Fruit fly (Drosophila melanogaster) whole organism, prepupa: ENCODE data around the gene CG33293.

Experiments used
- CG10631 ChIP-seq: fragments of 200-800 bp; sonication (Bioruptor generic); optimal IDR thresholded peaks from 2 replicates; lab custom pipeline; 2016; ENCODE audit warnings: missing biosample characterization, missing genetic modification characterization
- CG10669 ChIP-seq: fragments of 200-800 bp; sonication (Bioruptor generic); optimal IDR thresholded peaks from 3 replicates; lab custom pipeline; 2018; ENCODE audit warnings: missing biosample characterization, mild to moderate bottlenecking, missing genetic modification characterization, moderate library complexity
- CG11294 ChIP-seq: fragments of 200-800 bp; sonication (Bioruptor generic); IDR thresholded peaks from 2 replicates; pipeline ENCODE4 v1.3.6; 2022; ENCODE audit warnings: missing biosample characterization, missing genetic modification characterization
- CG11762 ChIP-seq: fragments of 200-800 bp; sonication (Bioruptor generic); optimal IDR thresholded peaks from 3 replicates; lab custom pipeline; 2016; ENCODE audit warnings: missing biosample characterization, missing genetic modification characterization; ENCODE audit not compliant: insufficient read depth
- CG11902 ChIP-seq: fragments of 200-800 bp; sonication (Bioruptor generic); optimal IDR thresholded peaks from 3 replicates; lab custom pipeline; 2016; ENCODE audit warnings: missing biosample characterization, missing genetic modification characterization
- CG15336 ChIP-seq: fragments of 200-800 bp; sonication (Bioruptor generic); IDR thresholded peaks from 2 replicates; pipeline ENCODE4 v1.3.6; 2022; ENCODE audit warnings: missing biosample characterization, missing genetic modification characterization
- CG1621 ChIP-seq: fragments of 200-800 bp; sonication (Bioruptor generic); optimal IDR thresholded peaks from 3 replicates; lab custom pipeline; 2018; ENCODE audit warnings: missing biosample characterization, mild to moderate bottlenecking, missing genetic modification characterization
- CG3919 ChIP-seq: fragments of 200-800 bp; sonication (Bioruptor generic); optimal IDR thresholded peaks from 3 replicates; lab custom pipeline; 2016; ENCODE audit warnings: missing biosample characterization, missing genetic modification characterization
- CG4318 ChIP-seq: fragments of 200-800 bp; sonication (Bioruptor generic); optimal IDR thresholded peaks from 3 replicates; lab custom pipeline; 2017; ENCODE audit warnings: missing biosample characterization, mild to moderate bottlenecking, missing genetic modification characterization
- CG6163 ChIP-seq: fragments of 200-800 bp; sonication (Bioruptor generic); IDR thresholded peaks from 3 replicates; pipeline ENCODE4 v1.3.6; 2022; ENCODE audit warnings: missing biosample characterization, missing genetic modification characterization
- CG6276 ChIP-seq: fragments of 200-800 bp; sonication (Bioruptor generic); optimal IDR thresholded peaks from 2 replicates; lab custom pipeline; 2017; ENCODE audit warnings: missing biosample characterization, mild to moderate bottlenecking, missing genetic modification characterization
- CG6792 ChIP-seq: fragments of 200-800 bp; sonication (Bioruptor generic); optimal IDR thresholded peaks from 3 replicates; lab custom pipeline; 2016; ENCODE audit warnings: missing biosample characterization, missing genetic modification characterization
- CG6808 ChIP-seq: fragments of 200-800 bp; sonication (Bioruptor generic); optimal IDR thresholded peaks from 3 replicates; lab custom pipeline; 2017; ENCODE audit warnings: missing biosample characterization, missing genetic modification characterization, mild to moderate bottlenecking, moderate library complexity, missing genetic modification reagents
- CG6854 ChIP-seq: fragments of 200-800 bp; sonication (Bioruptor generic); optimal IDR thresholded peaks from 2 replicates; lab custom pipeline; 2017; ENCODE audit warnings: missing biosample characterization, mild to moderate bottlenecking, missing genetic modification characterization
- CG8119 ChIP-seq: fragments of 200-800 bp; sonication (Bioruptor generic); IDR thresholded peaks from 3 replicates; pipeline ENCODE4 v1.3.6; 2022; ENCODE audit warnings: missing biosample characterization, missing genetic modification characterization
- CG9139 ChIP-seq: fragments of 200-800 bp; sonication (Bioruptor generic); optimal IDR thresholded peaks from 3 replicates; lab custom pipeline; 2017; ENCODE audit warnings: missing biosample characterization, mild to moderate bottlenecking, missing genetic modification characterization
- Eip75B ChIP-seq: fragments of 200-800 bp; sonication (Bioruptor generic); optimal IDR thresholded peaks from 3 replicates; lab custom pipeline; 2016; ENCODE audit warnings: missing biosample characterization, missing genetic modification characterization
- Eip78C ChIP-seq: fragments of 200-800 bp; sonication (Bioruptor generic); peaks from one replicate; lab custom pipeline; 2016; ENCODE audit warnings: missing biosample characterization, missing genetic modification characterization
- Eip93F ChIP-seq: fragments of 200-800 bp; sonication (Bioruptor generic); optimal IDR thresholded peaks from 2 replicates; lab custom pipeline; 2016; ENCODE audit warnings: missing biosample characterization, mild to moderate bottlenecking, missing genetic modification characterization
- Ets96B ChIP-seq: fragments of 200-800 bp; optimal IDR thresholded peaks from 2 replicates; lab custom pipeline; 2019; ENCODE audit warnings: missing biosample characterization, mild to moderate bottlenecking, missing genetic modification characterization, moderate library complexity
- Gug ChIP-seq: fragments of 200-800 bp; sonication (Bioruptor generic); IDR thresholded peaks from 2 replicates; pipeline ENCODE4 v1.3.6; 2022; ENCODE audit warnings: missing biosample characterization, missing genetic modification characterization
- Lpt ChIP-seq: fragments of 200-800 bp; sonication (Bioruptor generic); optimal IDR thresholded peaks from 3 replicates; lab custom pipeline; 2016; ENCODE audit warnings: missing biosample characterization, missing genetic modification characterization
- OdsH ChIP-seq: fragments of 200-800 bp; sonication (Bioruptor generic); optimal IDR thresholded peaks from 3 replicates; lab custom pipeline; 2016; ENCODE audit warnings: missing biosample characterization, missing genetic modification characterization
- Smox ChIP-seq: fragments of 200-800 bp; sonication (Bioruptor generic); optimal IDR thresholded peaks from 3 replicates; lab custom pipeline; 2016; ENCODE audit warnings: missing biosample characterization, missing genetic modification characterization
- Sox102F ChIP-seq: fragments of 200-800 bp; sonication (Bioruptor generic); optimal IDR thresholded peaks from 2 replicates; lab custom pipeline; 2016; ENCODE audit warnings: missing biosample characterization, mild to moderate bottlenecking, missing genetic modification characterization
- Sox15 ChIP-seq: fragments of 200-800 bp; sonication (Bioruptor generic); optimal IDR thresholded peaks from 3 replicates; lab custom pipeline; 2016; ENCODE audit warnings: missing biosample characterization, missing genetic modification characterization
- dac ChIP-seq: fragments of 200-800 bp; sonication (Bioruptor generic); optimal IDR thresholded peaks from 2 replicates; lab custom pipeline; 2017; ENCODE audit warnings: missing biosample characterization, mild to moderate bottlenecking, missing genetic modification characterization
- dsx ChIP-seq: fragments of 200-800 bp; optimal IDR thresholded peaks from 3 replicates; lab custom pipeline; 2019; ENCODE audit warnings: missing biosample characterization, mild to moderate bottlenecking, missing genetic modification characterization, moderate library complexity; ENCODE audit not compliant: poor library complexity, severe bottlenecking
- esn ChIP-seq: fragments of 200-800 bp; sonication (Bioruptor generic); optimal IDR thresholded peaks from 2 replicates; lab custom pipeline; 2016; ENCODE audit warnings: missing biosample characterization, mild to moderate bottlenecking, missing genetic modification characterization, moderate library complexity
- fd59A ChIP-seq: fragments of 200-800 bp; sonication (Bioruptor generic); optimal IDR thresholded peaks from 2 replicates; lab custom pipeline; 2017; ENCODE audit warnings: missing biosample characterization, mild to moderate bottlenecking, missing genetic modification characterization, missing genetic modification reagents
- fkh ChIP-seq: fragments of 200-800 bp; sonication (Bioruptor generic); optimal IDR thresholded peaks from 3 replicates; lab custom pipeline; 2017; ENCODE audit warnings: missing biosample characterization, mild to moderate bottlenecking, missing genetic modification characterization, moderate library complexity
- net ChIP-seq: fragments of 200-800 bp; sonication (Bioruptor generic); optimal IDR thresholded peaks from 3 replicates; lab custom pipeline; 2016; ENCODE audit warnings: missing biosample characterization, missing genetic modification characterization
- pdm3 ChIP-seq: fragments of 200-800 bp; sonication (Bioruptor generic); optimal IDR thresholded peaks from 3 replicates; lab custom pipeline; 2016; ENCODE audit warnings: missing biosample characterization, missing genetic modification characterization
- svp ChIP-seq: fragments of 200-800 bp; sonication (Bioruptor generic); peaks from one replicate; lab custom pipeline; 2016; ENCODE audit warnings: missing biosample characterization, missing genetic modification characterization
- topi ChIP-seq: fragments of 200-800 bp; sonication (Bioruptor generic); optimal IDR thresholded peaks from 3 replicates; lab custom pipeline; 2016; ENCODE audit warnings: missing biosample characterization, missing genetic modification characterization
- vri ChIP-seq: fragments of 200-800 bp; sonication (Bioruptor generic); optimal IDR thresholded peaks from 3 replicates; lab custom pipeline; 2016; ENCODE audit warnings: missing biosample characterization, mild to moderate bottlenecking, missing genetic modification characterization

The CG33293 gene

DNA sequence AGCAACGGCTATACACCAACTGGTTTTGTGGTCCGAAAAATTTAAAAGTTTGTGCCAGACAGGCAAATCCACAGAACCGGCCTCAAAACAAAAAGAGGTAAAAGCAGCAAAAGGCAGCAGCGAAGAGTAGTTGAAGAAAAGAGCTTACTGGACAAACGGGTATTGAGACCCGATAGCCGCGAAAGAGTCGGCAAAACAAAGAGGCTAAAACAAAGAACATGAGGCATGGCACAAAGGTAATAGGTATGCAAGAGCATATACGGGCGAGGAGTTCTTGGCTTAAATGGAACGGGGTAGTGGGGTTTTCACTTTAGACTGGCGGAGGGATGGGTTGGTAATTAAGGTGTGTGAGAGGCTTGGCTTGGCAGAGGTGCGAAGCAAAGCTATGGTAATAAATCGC lies 40.6 kb upstream of the CG33293 start (continued):
- TF ChIP-seq Sox102F, result peak; percentile 55
- peak; percentile 8 for TF ChIP-seq net (GFP tag; lab: Kevin White, UChicago)
- TF ChIP-seq CG1621, result peak; percentile 2
- peak; percentile 34 for TF ChIP-seq CG9139
- TF ChIP-seq Ets96B, result peak; percentile 18
- peak; percentile 47 for TF ChIP-seq CG15336 (GFP tag; lab: Robert Waterston, UW)
- TF ChIP-seq CG3919 (GFP tag; lab: Kevin White, UChicago), result peak; percentile 64
- TF ChIP-seq Sox15 (GFP tag; lab: Kevin White, UChicago), result no peak
- no peak for TF ChIP-seq Gug (GFP tag; lab: Robert Waterston, UW)
- TF ChIP-seq Smox, result peak; percentile 14
- TF ChIP-seq, all 60 proteins: peak for 30

DNA sequence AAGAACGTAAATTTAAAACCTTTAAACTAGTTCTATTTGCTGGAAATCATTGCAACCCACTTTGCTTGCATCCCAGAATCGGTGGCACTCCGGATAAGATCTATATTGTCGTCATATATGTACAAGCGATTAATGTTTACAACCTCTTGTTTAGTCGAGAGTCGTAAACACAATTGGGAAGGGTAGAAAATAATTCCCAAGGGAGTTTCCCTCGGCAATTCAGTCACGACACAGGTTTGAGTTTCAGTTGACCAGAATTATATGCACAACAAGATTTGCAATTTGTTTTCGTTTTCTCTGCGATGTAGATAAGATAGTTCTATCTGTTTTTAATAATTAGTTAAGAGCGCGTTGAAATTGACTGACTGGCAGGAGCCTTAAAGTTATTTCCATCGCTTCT lies 39.8 kb upstream of the CG33293 start:
- TF ChIP-seq vri (GFP tag; lab: Kevin White, UChicago) (no peak), fkh (GFP tag; lab: Kevin White, UChicago) (no peak), Eip78C (GFP tag; lab: Kevin White, UChicago) (no peak), Lpt (GFP tag; lab: Kevin White, UChicago) (no peak), CG10669 (GFP tag; lab: Kevin White, UChicago) (no peak), CG10631 (no peak), Eip75B (GFP tag; lab: Kevin White, UChicago) (no peak), dsx (GFP tag; lab: Kevin White, UChicago) (no peak), CG11902 (no peak), svp (no peak), Sox102F (no peak), CG6808 (GFP tag; lab: Kevin White, UChicago) (no peak), esn (GFP tag; lab: Kevin White, UChicago) (no peak), dac (GFP tag; lab: Kevin White, UChicago) (no peak), CG3919 (GFP tag; lab: Kevin White, UChicago) (no peak), topi (no peak), pdm3 (GFP tag; lab: Kevin White, UChicago) (no peak)

DNA sequence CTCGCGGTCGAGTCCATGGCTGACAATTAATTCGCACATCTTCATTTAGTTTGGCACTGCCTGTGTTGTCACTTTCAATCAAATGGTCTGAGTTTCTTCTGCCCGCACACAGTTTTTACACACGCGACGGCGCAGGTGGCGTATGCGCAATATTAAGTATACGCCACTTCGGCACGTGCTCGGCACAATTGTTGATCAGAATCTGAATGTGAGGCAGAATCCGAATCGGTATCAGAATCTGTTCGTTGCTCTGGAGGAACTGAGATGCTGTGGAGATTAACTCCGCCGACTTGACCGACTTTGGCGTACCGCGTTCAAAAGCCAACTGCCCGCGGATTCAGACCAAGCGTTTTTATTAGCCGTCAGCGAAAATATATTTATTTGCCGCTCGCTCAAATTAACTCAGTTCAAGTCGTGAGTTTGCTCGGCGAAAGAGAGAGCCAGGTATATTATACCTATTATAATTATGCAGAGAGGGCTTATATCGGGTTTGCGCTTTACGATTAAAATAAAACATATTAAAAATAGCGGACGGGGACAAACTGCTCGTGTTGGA lies 39.2 kb upstream of the CG33293 start:
- no peak for TF ChIP-seq CG4318 (GFP tag; lab: Kevin White, UChicago)
- TF ChIP-seq CG6792, result no peak
- no peak for TF ChIP-seq CG6854 (GFP tag; lab: Kevin White, UChicago)
- TF ChIP-seq dsx (GFP tag; lab: Kevin White, UChicago), result no peak
- TF ChIP-seq Eip78C (GFP tag; lab: Kevin White, UChicago), result no peak
- no peak for TF ChIP-seq CG9139
- no peak for TF ChIP-seq CG11294
- TF ChIP-seq CG6163, result no peak
- TF ChIP-seq CG3919 (GFP tag; lab: Kevin White, UChicago), result no peak
- no peak for TF ChIP-seq CG8119 (GFP tag; lab: Robert Waterston, UW)
- no peak for TF ChIP-seq CG6276 (GFP tag; lab: Kevin White, UChicago)
- no peak for TF ChIP-seq pdm3 (GFP tag; lab: Kevin White, UChicago)
- TF ChIP-seq topi, result no peak
- TF ChIP-seq CG10631, result no peak
- TF ChIP-seq Eip93F (GFP tag; lab: Kevin White, UChicago), result no peak
- TF ChIP-seq CG10669 (GFP tag; lab: Kevin White, UChicago), result no peak
- TF ChIP-seq CG11762 (GFP tag; lab: Kevin White, UChicago), result no peak
- no peak for TF ChIP-seq Eip75B (GFP tag; lab: Kevin White, UChicago)
- no peak for TF ChIP-seq OdsH (GFP tag; lab: Kevin White, UChicago)

DNA sequence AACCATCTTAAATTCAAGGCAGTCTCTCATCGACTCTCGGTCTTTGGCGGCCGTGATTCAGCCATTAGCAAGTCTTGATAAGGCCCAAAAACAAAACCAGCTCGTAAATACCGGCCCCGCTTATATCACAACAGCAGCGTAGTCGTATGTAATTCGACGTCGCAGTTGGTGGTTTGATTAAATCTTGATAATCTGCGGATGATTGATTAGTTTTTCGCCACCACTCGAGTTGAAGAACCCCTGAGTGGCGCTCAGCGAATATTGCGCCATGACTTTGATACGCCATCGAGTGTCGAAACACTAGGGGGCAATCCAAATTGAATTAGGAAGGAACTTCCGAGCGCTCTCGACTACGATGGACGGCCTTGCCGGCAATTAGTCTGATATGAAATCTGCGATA lies 38.1 kb upstream of the CG33293 start:
- TF ChIP-seq vri (GFP tag; lab: Kevin White, UChicago) (peak; percentile 81), fd59A (GFP tag; lab: Kevin White, UChicago) (no peak), topi (no peak), CG15336 (GFP tag; lab: Robert Waterston, UW) (no peak)
- TF ChIP-seq, all 60 proteins: peak for 1
